Worm (Caenorhabditis elegans) whole organism, L1 larva: ENCODE data around the gene wrm-1.

ENCODE experiments used
- aly-2 ChIP-seq: fragments of 150-350 bp; optimal IDR thresholded peaks from 2 replicates; lab custom pipeline; 2014; ENCODE audit warnings: missing biosample characterization, missing genetic modification characterization
- blmp-1 ChIP-seq: fragments of 150-350 bp; optimal IDR thresholded peaks from 2 replicates; lab custom pipeline; 2014; ENCODE audit warnings: missing biosample characterization, missing genetic modification characterization
- elt-3 ChIP-seq, 6 experiments: fragments of 150-350 bp in 1 of 6; sonication (generic microtip); optimal IDR thresholded peaks; 2 replicates each; lab custom pipeline; 2017 to 2018; ENCODE audit warnings: missing biosample characterization in 6 of 6, missing genetic modification characterization in 6 of 6, inconsistent platforms in 1 of 6
- lin-15B ChIP-seq: fragments of 150-350 bp; sonication (generic microtip); optimal IDR thresholded peaks from 3 replicates; lab custom pipeline; 2014; ENCODE audit warnings: missing biosample characterization, missing genetic modification characterization
- lin-35 ChIP-seq, 2 experiments: fragments of 150-350 bp; optimal IDR thresholded peaks; 2 replicates each; lab custom pipeline; 2014; ENCODE audit warnings: missing biosample characterization in 2 of 2, missing genetic modification characterization in 2 of 2, missing genetic modification reagents in 2 of 2
- nhr-12 ChIP-seq: sonication (generic microtip); optimal IDR thresholded peaks from 2 replicates; lab custom pipeline; 2017; ENCODE audit warnings: missing biosample characterization, missing genetic modification characterization
- nhr-47 ChIP-seq: sonication (generic microtip); optimal IDR thresholded peaks from 2 replicates; lab custom pipeline; 2016; ENCODE audit warnings: mild to moderate bottlenecking, missing genetic modification characterization, moderate library complexity, missing compliant biosample characterization
- nhr-76 ChIP-seq: sonication (generic microtip); optimal IDR thresholded peaks from 2 replicates; lab custom pipeline; 2017; ENCODE audit warnings: missing biosample characterization, missing genetic modification characterization
- nhr-77 ChIP-seq: fragments of 150-350 bp; optimal IDR thresholded peaks from 2 replicates; lab custom pipeline; 2014; ENCODE audit warnings: missing biosample characterization, missing genetic modification characterization
- unc-62 ChIP-seq: fragments of 150-350 bp; optimal IDR thresholded peaks from 2 replicates; lab custom pipeline; 2014; ENCODE audit warnings: missing biosample characterization, missing genetic modification reagents, missing genetic modification characterization
- unc-86 ChIP-seq: sonication (generic microtip); optimal IDR thresholded peaks from 2 replicates; lab custom pipeline; 2016; ENCODE audit warnings: missing genetic modification characterization, missing compliant biosample characterization

DNA sequence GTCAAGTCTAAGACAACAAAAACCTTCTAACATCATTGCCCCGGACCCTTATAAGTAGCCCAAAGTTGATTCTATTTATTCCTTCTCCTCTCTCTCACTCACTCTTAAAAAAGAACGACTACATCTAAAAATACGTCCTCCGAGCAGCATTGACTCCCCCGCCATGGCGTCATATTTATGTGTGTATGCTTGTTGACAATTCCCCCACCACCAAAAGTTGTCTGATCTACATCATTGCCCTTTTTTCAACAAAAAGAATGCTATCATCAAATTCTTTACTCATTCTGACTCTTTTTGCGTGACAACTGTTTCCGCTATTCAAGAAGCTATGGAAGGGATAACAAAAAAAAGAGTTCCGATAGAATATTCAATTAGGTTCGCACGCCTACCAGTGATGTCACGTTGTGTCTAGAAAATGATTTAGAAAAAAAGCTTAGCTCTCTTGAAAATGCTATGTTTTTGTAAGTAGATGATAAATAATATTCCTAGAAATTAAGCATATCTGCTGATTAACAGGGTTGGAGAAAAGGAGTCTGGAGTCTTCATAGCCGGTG is 34.9 kb downstream of the wrm-1 start:
- TF ChIP-seq nhr-12 (tag; lab: Kevin White, UChicago) (no peak), nhr-47 (tag; lab: Kevin White, UChicago) (peak; percentile 2), unc-62 (GFP tag; lab: Kevin White, UChicago) (no peak), lin-35 (GFP tag; optimal IDR thresholded peaks at IDR 0.05; lab: Kevin White, UChicago) (no peak), lin-15B (no peak), nhr-76 (tag; lab: Kevin White, UChicago) (no peak), aly-2 (tag; lab: Kevin White, UChicago) (no peak), nhr-77 (tag; lab: Kevin White, UChicago) (no peak), blmp-1 (tag; lab: Kevin White, UChicago) (no peak), elt-3 (tag; optimal IDR thresholded peaks at IDR 0.05; lab: Kevin White, UChicago) (no peak), unc-86 (tag; lab: Kevin White, UChicago) (peak; percentile 74)
